Worm (Caenorhabditis elegans) whole organism, late embryonic: Measurements from ENCODE around the gene unc-9.
A peak's percentile ranks its signal among the peaks of the same experiment; 100 is the strongest.

Source experiments
- C08G9.2 ChIP-seq: sonication (generic microtip); optimal IDR thresholded peaks from 2 replicates; lab custom pipeline; 2016; ENCODE audit warnings: mild to moderate bottlenecking, missing genetic modification characterization, moderate library complexity, missing compliant biosample characterization
- ama-1 ChIP-seq: fragments of 150-350 bp; optimal IDR thresholded peaks from 2 replicates; lab custom pipeline; 2014
- ceh-45 ChIP-seq: fragments of 200-800 bp; sonication (Bioruptor generic); IDR thresholded peaks from 2 replicates; pipeline ENCODE4 v1.3.6; 2022; ENCODE audit warnings: missing genetic modification reagents, missing genetic modification characterization, missing compliant biosample characterization
- elt-2 ChIP-seq: sonication (generic microtip); optimal IDR thresholded peaks from 2 replicates; lab custom pipeline; 2016; ENCODE audit warnings: missing genetic modification reagents, missing genetic modification characterization, missing compliant biosample characterization
- fkh-10 ChIP-seq: fragments of 150-350 bp; optimal IDR thresholded peaks from 2 replicates; lab custom pipeline; 2014; ENCODE audit warnings: missing biosample characterization, missing genetic modification reagents, missing genetic modification characterization
- hlh-30 ChIP-seq: sonication (generic microtip); optimal IDR thresholded peaks from 2 replicates; lab custom pipeline; 2017; ENCODE audit warnings: antibody characterized with exemption, missing genetic modification characterization, missing compliant biosample characterization; ENCODE audit not compliant: insufficient read depth
- odd-2 ChIP-seq: sonication (generic microtip); optimal IDR thresholded peaks from 2 replicates; lab custom pipeline; 2017; ENCODE audit warnings: antibody characterized with exemption, mild to moderate bottlenecking, missing genetic modification characterization, missing compliant biosample characterization
- unc-55 ChIP-seq: sonication (generic microtip); optimal IDR thresholded peaks from 2 replicates; lab custom pipeline; 2017; ENCODE audit warnings: missing biosample characterization, missing genetic modification reagents, missing genetic modification characterization

- TF ChIP-seq odd-2 (tag; lab: Kevin White, UChicago) (no peak), C08G9.2 (tag; lab: Kevin White, UChicago) (no peak), ama-1 (lab: Kevin White, UChicago) (no peak), hlh-30 (tag; lab: Kevin White, UChicago) (no peak), elt-2 (tag; lab: Kevin White, UChicago) (peak; percentile 85), ceh-45 (GFP tag; lab: Robert Waterston, UW) (no peak), unc-55 (no peak), fkh-10 (no peak)
Observed at ce11 chrX:13159005-13159404, 42.6 kb upstream of the unc-9 start.
